Worm (Caenorhabditis elegans) whole organism, L4/young adult: ENCODE results near the gene C47D12.2.
"Not testable (repeated sequence)": the region's sequence is repeated elsewhere in the genome, so short reads cannot be mapped to it uniquely, and the experiment has no call there.

Experiments
- W03F9.2 ChIP-seq: fragments of 150-350 bp; optimal IDR thresholded peaks from 2 replicates; lab custom pipeline; 2014; ENCODE audit warnings: missing biosample characterization, missing genetic modification characterization
- dao-5 ChIP-seq: sonication (generic microtip); optimal IDR thresholded peaks from 2 replicates; lab custom pipeline; 2016; ENCODE audit warnings: missing genotype, missing genetic modification characterization, moderate library complexity, missing compliant biosample characterization
- him-1 ChIP-seq: sonication (generic microtip); optimal IDR thresholded peaks from 2 replicates; lab custom pipeline; 2016; ENCODE audit warnings: missing genotype, missing genetic modification reagents, missing genetic modification characterization, missing compliant biosample characterization

- not testable (repeated sequence) for TF ChIP-seq him-1; dao-5 (tag; lab: Kevin White, UChicago); W03F9.2 (tag; lab: Kevin White, UChicago)
Observed at ce11 chrII:11695161-11695944, 19.2 kb downstream of the C47D12.2 start, which contains the start of gene tars-1.
